Fruit fly (Drosophila melanogaster): ENCODE measurements around the gene t-Grip128.

Gene t-Grip128

DNA sequence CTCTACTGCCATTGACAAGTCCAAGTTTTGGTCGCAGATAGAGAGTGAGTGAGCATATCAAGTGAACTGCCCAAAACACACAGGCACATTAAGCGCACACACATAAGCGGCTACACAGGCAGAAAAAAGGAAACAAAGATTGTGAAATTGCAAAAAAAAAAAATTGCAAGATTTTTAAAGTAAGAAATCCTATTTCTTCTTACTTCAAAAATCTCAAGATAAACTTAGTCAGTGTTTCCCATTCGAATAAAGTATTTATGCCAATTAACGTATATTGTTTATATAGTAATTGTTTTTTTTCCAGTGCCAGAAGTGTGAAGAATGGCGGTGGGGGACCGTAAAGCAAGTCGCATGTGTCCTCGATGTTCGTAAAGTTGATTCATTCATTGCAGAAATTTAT, 17.7 kb downstream of the t-Grip128 start (continued):
- TF ChIP-seq disco-r (GFP tag; optimal IDR thresholded peaks at IDR 0.05) = no peak
- TF ChIP-seq odd (GFP tag; optimal IDR thresholded peaks at IDR 0.05) = no peak
- TF ChIP-seq caup (GFP tag; optimal IDR thresholded peaks at IDR 0.05; ENCODE audit: severe bottlenecking) = no peak
- no peak for TF ChIP-seq ash1 (GFP tag; optimal IDR thresholded peaks at IDR 0.05)
- TF ChIP-seq CG4707 (GFP tag; optimal IDR thresholded peaks at IDR 0.05) = no peak
- TF ChIP-seq CG5953 (GFP tag; IDR thresholded peaks at IDR 0.05) = no peak
- no peak for TF ChIP-seq CG6272 (GFP tag; IDR thresholded peaks at IDR 0.05)
- TF ChIP-seq CG6791 (GFP tag; IDR thresholded peaks at IDR 0.05; ENCODE audit: partially characterized antibody) = no peak
- TF ChIP-seq fd102C (GFP tag; optimal IDR thresholded peaks at IDR 0.05) = no peak
- TF ChIP-seq Ets97D (GFP tag; optimal IDR thresholded peaks at IDR 0.05) = no peak
- no peak for TF ChIP-seq Mrtf (GFP tag; IDR thresholded peaks at IDR 0.05)
- TF ChIP-seq danr (GFP tag; IDR thresholded peaks at IDR 0.05) = no peak
- TF ChIP-seq sima (GFP tag; optimal IDR thresholded peaks at IDR 0.05) = no peak
- no peak for TF ChIP-seq CG17568 (GFP tag; optimal IDR thresholded peaks at IDR 0.05)
- TF ChIP-seq Antp (GFP tag; optimal IDR thresholded peaks at IDR 0.05) = no peak
- TF ChIP-seq Aef1 (GFP tag; IDR thresholded peaks at IDR 0.05) = no peak
- no peak for TF ChIP-seq seq (GFP tag; IDR thresholded peaks at IDR 0.05)
- TF ChIP-seq gt (GFP tag; IDR thresholded peaks at IDR 0.05) = no peak
- no peak for TF ChIP-seq CG2116 (GFP tag; optimal IDR thresholded peaks at IDR 0.05)
- TF ChIP-seq ERR (GFP tag; optimal IDR thresholded peaks at IDR 0.05) = no peak
- no peak for TF ChIP-seq dan (GFP tag; IDR thresholded peaks at IDR 0.05)
- no peak for TF ChIP-seq CG10366 (GFP tag; IDR thresholded peaks at IDR 0.05)
- no peak for TF ChIP-seq CG3163 (GFP tag; optimal IDR thresholded peaks at IDR 0.05)
- TF ChIP-seq D (optimal IDR thresholded peaks at IDR 0.05) = no peak
- no peak for TF ChIP-seq D (GFP tag; optimal IDR thresholded peaks at IDR 0.05)
- TF ChIP-seq B-H2 (GFP tag; optimal IDR thresholded peaks at IDR 0.05) = no peak
- TF ChIP-seq CG15514 (GFP tag; optimal IDR thresholded peaks at IDR 0.05) = no peak
- no peak for TF ChIP-seq Atf3 (GFP tag; optimal IDR thresholded peaks at IDR 0.05)
- no peak for TF ChIP-seq trh (GFP tag; optimal IDR thresholded peaks at IDR 0.05)
- TF ChIP-seq CG7556 (GFP tag; optimal IDR thresholded peaks at IDR 0.05) = peak; percentile 4
- TF ChIP-seq CG10321 (GFP tag; IDR thresholded peaks at IDR 0.05) = no peak
- TF ChIP-seq p53 (GFP tag; optimal IDR thresholded peaks at IDR 0.05) = no peak
- TF ChIP-seq CG11247 (GFP tag; IDR thresholded peaks at IDR 0.05) = 0 out of 2 replicates have a peak, but pooled peaks have one; percentile 15
- TF ChIP-seq CG8290 (GFP tag; optimal IDR thresholded peaks at IDR 0.05) = no peak
- TF ChIP-seq CG8290 (tag; optimal IDR thresholded peaks at IDR 0.05) = no peak
- no peak for TF ChIP-seq pfk (GFP tag; optimal IDR thresholded peaks at IDR 0.05)
- no peak for TF ChIP-seq ftz-f1 (GFP tag; optimal IDR thresholded peaks at IDR 0.05)
- no peak for TF ChIP-seq CG11695 (GFP tag; IDR thresholded peaks at IDR 0.05)
- TF ChIP-seq Nf-YA (GFP tag; IDR thresholded peaks at IDR 0.05) = no peak
- TF ChIP-seq NfI (GFP tag; optimal IDR thresholded peaks at IDR 0.05) = no peak
- TF ChIP-seq CG8765 (GFP tag; IDR thresholded peaks at IDR 0.05) = no peak
- no peak for TF ChIP-seq CG33557 (GFP tag; optimal IDR thresholded peaks at IDR 0.05)
- no peak for TF ChIP-seq CG9817 (tag; optimal IDR thresholded peaks at IDR 0.05)
- no peak for TF ChIP-seq chinmo (GFP tag; IDR thresholded peaks at IDR 0.05; ENCODE audit: partially characterized antibody)
- TF ChIP-seq CG3407 (GFP tag; optimal IDR thresholded peaks at IDR 0.05) = no peak
- TF ChIP-seq CG18599 (GFP tag; optimal IDR thresholded peaks at IDR 0.05) = peak; percentile 38
- TF ChIP-seq H2.0 (GFP tag; IDR thresholded peaks at IDR 0.05) = no peak
- TF ChIP-seq zen (tag; optimal IDR thresholded peaks at IDR 0.05) = no peak
- TF ChIP-seq stc (GFP tag; IDR thresholded peaks at IDR 0.05) = no peak
- TF ChIP-seq sens (GFP tag) = peak; percentile 27
- TF ChIP-seq dmrt99B (tag; optimal IDR thresholded peaks at IDR 0.05) = peak; percentile 12
- TF ChIP-seq CkIIα-i1 (GFP tag; IDR thresholded peaks at IDR 0.05) = no peak
- no peak for TF ChIP-seq CG43689 (GFP tag; IDR thresholded peaks at IDR 0.05)
